Fruit fly (Drosophila melanogaster) whole organism, prepupa: ENCODE data around the gene Npc2h.

Experiments
- Blimp-1 ChIP-seq: fragments of 200-800 bp; sonication (Bioruptor generic); optimal IDR thresholded peaks from 3 replicates; lab custom pipeline; 2017; ENCODE audit warnings: missing biosample characterization, missing genetic modification characterization, mild to moderate bottlenecking, moderate library complexity, missing genetic modification reagents
- CG10631 ChIP-seq: fragments of 200-800 bp; sonication (Bioruptor generic); optimal IDR thresholded peaks from 2 replicates; lab custom pipeline; 2016; ENCODE audit warnings: missing biosample characterization, missing genetic modification characterization
- CG10669 ChIP-seq: fragments of 200-800 bp; sonication (Bioruptor generic); optimal IDR thresholded peaks from 3 replicates; lab custom pipeline; 2018; ENCODE audit warnings: missing biosample characterization, mild to moderate bottlenecking, missing genetic modification characterization, moderate library complexity
- CG11294 ChIP-seq: fragments of 200-800 bp; sonication (Bioruptor generic); IDR thresholded peaks from 2 replicates; pipeline ENCODE4 v1.3.6; 2022; ENCODE audit warnings: missing biosample characterization, missing genetic modification characterization
- CG11762 ChIP-seq: fragments of 200-800 bp; sonication (Bioruptor generic); optimal IDR thresholded peaks from 3 replicates; lab custom pipeline; 2016; ENCODE audit warnings: missing biosample characterization, missing genetic modification characterization; ENCODE audit not compliant: insufficient read depth
- CG11902 ChIP-seq: fragments of 200-800 bp; sonication (Bioruptor generic); optimal IDR thresholded peaks from 3 replicates; lab custom pipeline; 2016; ENCODE audit warnings: missing biosample characterization, missing genetic modification characterization
- CG15336 ChIP-seq: fragments of 200-800 bp; sonication (Bioruptor generic); IDR thresholded peaks from 2 replicates; pipeline ENCODE4 v1.3.6; 2022; ENCODE audit warnings: missing biosample characterization, missing genetic modification characterization
- CG1621 ChIP-seq: fragments of 200-800 bp; sonication (Bioruptor generic); optimal IDR thresholded peaks from 3 replicates; lab custom pipeline; 2018; ENCODE audit warnings: missing biosample characterization, mild to moderate bottlenecking, missing genetic modification characterization
- CG16779 ChIP-seq: fragments of 200-800 bp; sonication (Bioruptor generic); optimal IDR thresholded peaks from 3 replicates; lab custom pipeline; 2017; ENCODE audit warnings: missing biosample characterization, mild to moderate bottlenecking, missing genetic modification characterization
- CG3032 ChIP-seq: fragments of 200-800 bp; optimal IDR thresholded peaks from 2 replicates; lab custom pipeline; 2019; ENCODE audit warnings: missing biosample characterization, mild to moderate bottlenecking, missing genetic modification characterization, moderate library complexity
- CG31627 ChIP-seq: fragments of 200-800 bp; sonication (Bioruptor generic); optimal IDR thresholded peaks from 3 replicates; lab custom pipeline; 2016; ENCODE audit warnings: missing biosample characterization, missing genetic modification characterization
- CG32006 ChIP-seq: fragments of 200-800 bp; sonication (Bioruptor generic); optimal IDR thresholded peaks from 3 replicates; lab custom pipeline; 2017; ENCODE audit warnings: missing biosample characterization, mild to moderate bottlenecking, missing genetic modification characterization
- CG34406 ChIP-seq: fragments of 200-800 bp; sonication (Bioruptor generic); optimal IDR thresholded peaks from 3 replicates; lab custom pipeline; 2016; ENCODE audit warnings: missing biosample characterization, missing genetic modification characterization
- CG3919 ChIP-seq: fragments of 200-800 bp; sonication (Bioruptor generic); optimal IDR thresholded peaks from 3 replicates; lab custom pipeline; 2016; ENCODE audit warnings: missing biosample characterization, missing genetic modification characterization
- CG4318 ChIP-seq: fragments of 200-800 bp; sonication (Bioruptor generic); optimal IDR thresholded peaks from 3 replicates; lab custom pipeline; 2017; ENCODE audit warnings: missing biosample characterization, mild to moderate bottlenecking, missing genetic modification characterization
- CG6163 ChIP-seq: fragments of 200-800 bp; sonication (Bioruptor generic); IDR thresholded peaks from 3 replicates; pipeline ENCODE4 v1.3.6; 2022; ENCODE audit warnings: missing biosample characterization, missing genetic modification characterization
- CG6276 ChIP-seq: fragments of 200-800 bp; sonication (Bioruptor generic); optimal IDR thresholded peaks from 2 replicates; lab custom pipeline; 2017; ENCODE audit warnings: missing biosample characterization, mild to moderate bottlenecking, missing genetic modification characterization
- CG6808 ChIP-seq: fragments of 200-800 bp; sonication (Bioruptor generic); optimal IDR thresholded peaks from 3 replicates; lab custom pipeline; 2017; ENCODE audit warnings: missing biosample characterization, missing genetic modification characterization, mild to moderate bottlenecking, moderate library complexity, missing genetic modification reagents
- CG6854 ChIP-seq: fragments of 200-800 bp; sonication (Bioruptor generic); optimal IDR thresholded peaks from 2 replicates; lab custom pipeline; 2017; ENCODE audit warnings: missing biosample characterization, mild to moderate bottlenecking, missing genetic modification characterization
- CG7368 ChIP-seq: fragments of 200-800 bp; sonication (Bioruptor generic); optimal IDR thresholded peaks from 3 replicates; lab custom pipeline; 2016; ENCODE audit warnings: missing biosample characterization, missing genetic modification characterization
- CG8119 ChIP-seq: fragments of 200-800 bp; sonication (Bioruptor generic); IDR thresholded peaks from 3 replicates; pipeline ENCODE4 v1.3.6; 2022; ENCODE audit warnings: missing biosample characterization, missing genetic modification characterization
- CG8319 ChIP-seq: fragments of 200-800 bp; sonication (Bioruptor generic); optimal IDR thresholded peaks from 3 replicates; lab custom pipeline; 2016; ENCODE audit warnings: missing biosample characterization, missing genetic modification characterization
- CG9139 ChIP-seq: fragments of 200-800 bp; sonication (Bioruptor generic); optimal IDR thresholded peaks from 3 replicates; lab custom pipeline; 2017; ENCODE audit warnings: missing biosample characterization, mild to moderate bottlenecking, missing genetic modification characterization
- Eip75B ChIP-seq: fragments of 200-800 bp; sonication (Bioruptor generic); optimal IDR thresholded peaks from 3 replicates; lab custom pipeline; 2016; ENCODE audit warnings: missing biosample characterization, missing genetic modification characterization
- Eip78C ChIP-seq: fragments of 200-800 bp; sonication (Bioruptor generic); peaks from one replicate; lab custom pipeline; 2016; ENCODE audit warnings: missing biosample characterization, missing genetic modification characterization
- Eip93F ChIP-seq: fragments of 200-800 bp; sonication (Bioruptor generic); optimal IDR thresholded peaks from 2 replicates; lab custom pipeline; 2016; ENCODE audit warnings: missing biosample characterization, mild to moderate bottlenecking, missing genetic modification characterization
- Ets21C ChIP-seq: fragments of 200-800 bp; sonication (Bioruptor generic); optimal IDR thresholded peaks from 3 replicates; lab custom pipeline; 2016; ENCODE audit warnings: missing biosample characterization, missing genetic modification characterization
- Gug ChIP-seq: fragments of 200-800 bp; sonication (Bioruptor generic); IDR thresholded peaks from 2 replicates; pipeline ENCODE4 v1.3.6; 2022; ENCODE audit warnings: missing biosample characterization, missing genetic modification characterization
- Hr38 ChIP-seq: sonication (Bioruptor generic); optimal IDR thresholded peaks from 2 replicates; lab custom pipeline; 2016; ENCODE audit warnings: missing biosample characterization, missing genetic modification characterization
- Hr39 ChIP-seq: fragments of 200-800 bp; sonication (Bioruptor generic); optimal IDR thresholded peaks from 2 replicates; lab custom pipeline; 2016; ENCODE audit warnings: missing biosample characterization, missing genetic modification characterization
- Hr4 ChIP-seq: fragments of 200-800 bp; sonication (Bioruptor generic); optimal IDR thresholded peaks from 3 replicates; lab custom pipeline; 2016; ENCODE audit warnings: missing biosample characterization, missing genetic modification characterization
- Met ChIP-seq: fragments of 200-800 bp; sonication (Bioruptor generic); optimal IDR thresholded peaks from 3 replicates; lab custom pipeline; 2016; ENCODE audit warnings: missing biosample characterization, missing genetic modification characterization
- Smox ChIP-seq: fragments of 200-800 bp; sonication (Bioruptor generic); optimal IDR thresholded peaks from 3 replicates; lab custom pipeline; 2016; ENCODE audit warnings: missing biosample characterization, missing genetic modification characterization
- Sox102F ChIP-seq: fragments of 200-800 bp; sonication (Bioruptor generic); optimal IDR thresholded peaks from 2 replicates; lab custom pipeline; 2016; ENCODE audit warnings: missing biosample characterization, mild to moderate bottlenecking, missing genetic modification characterization
- Sox15 ChIP-seq: fragments of 200-800 bp; sonication (Bioruptor generic); optimal IDR thresholded peaks from 3 replicates; lab custom pipeline; 2016; ENCODE audit warnings: missing biosample characterization, missing genetic modification characterization
- achi ChIP-seq: fragments of 200-800 bp; sonication (Bioruptor generic); optimal IDR thresholded peaks from 3 replicates; lab custom pipeline; 2016; ENCODE audit warnings: missing biosample characterization, missing genetic modification characterization
- acj6 ChIP-seq: fragments of 200-800 bp; sonication (Bioruptor generic); optimal IDR thresholded peaks from 3 replicates; lab custom pipeline; 2016; ENCODE audit warnings: missing biosample characterization, missing genetic modification characterization
- cyc ChIP-seq: fragments of 200-800 bp; sonication (Bioruptor generic); optimal IDR thresholded peaks from 3 replicates; lab custom pipeline; 2016; ENCODE audit warnings: missing biosample characterization, missing genetic modification characterization
- dac ChIP-seq: fragments of 200-800 bp; sonication (Bioruptor generic); optimal IDR thresholded peaks from 2 replicates; lab custom pipeline; 2017; ENCODE audit warnings: missing biosample characterization, mild to moderate bottlenecking, missing genetic modification characterization
- dsx ChIP-seq: fragments of 200-800 bp; optimal IDR thresholded peaks from 3 replicates; lab custom pipeline; 2019; ENCODE audit warnings: missing biosample characterization, mild to moderate bottlenecking, missing genetic modification characterization, moderate library complexity; ENCODE audit not compliant: poor library complexity, severe bottlenecking
- eg ChIP-seq: fragments of 200-800 bp; sonication (Bioruptor generic); IDR thresholded peaks from 3 replicates; pipeline ENCODE4 v1.3.6; 2022; ENCODE audit warnings: missing biosample characterization, missing genetic modification characterization
- esn ChIP-seq: fragments of 200-800 bp; sonication (Bioruptor generic); optimal IDR thresholded peaks from 2 replicates; lab custom pipeline; 2016; ENCODE audit warnings: missing biosample characterization, mild to moderate bottlenecking, missing genetic modification characterization, moderate library complexity
- fd59A ChIP-seq: fragments of 200-800 bp; sonication (Bioruptor generic); optimal IDR thresholded peaks from 2 replicates; lab custom pipeline; 2017; ENCODE audit warnings: missing biosample characterization, mild to moderate bottlenecking, missing genetic modification characterization, missing genetic modification reagents
- fd85E ChIP-seq: fragments of 200-800 bp; sonication (Bioruptor generic); optimal IDR thresholded peaks from 3 replicates; lab custom pipeline; 2016; ENCODE audit warnings: missing biosample characterization, missing genetic modification characterization
- fkh ChIP-seq: fragments of 200-800 bp; sonication (Bioruptor generic); optimal IDR thresholded peaks from 3 replicates; lab custom pipeline; 2017; ENCODE audit warnings: missing biosample characterization, mild to moderate bottlenecking, missing genetic modification characterization, moderate library complexity
- lz ChIP-seq: fragments of 200-800 bp; sonication (Bioruptor generic); optimal IDR thresholded peaks from 3 replicates; lab custom pipeline; 2016; ENCODE audit warnings: missing biosample characterization, missing genetic modification characterization
- net ChIP-seq: fragments of 200-800 bp; sonication (Bioruptor generic); optimal IDR thresholded peaks from 3 replicates; lab custom pipeline; 2016; ENCODE audit warnings: missing biosample characterization, missing genetic modification characterization
- pdm3 ChIP-seq: fragments of 200-800 bp; sonication (Bioruptor generic); optimal IDR thresholded peaks from 3 replicates; lab custom pipeline; 2016; ENCODE audit warnings: missing biosample characterization, missing genetic modification characterization
- spab ChIP-seq: fragments of 200-800 bp; sonication (Bioruptor generic); optimal IDR thresholded peaks from 2 replicates; lab custom pipeline; 2017; ENCODE audit warnings: missing biosample characterization, mild to moderate bottlenecking, missing genetic modification characterization, missing genetic modification reagents
- svp ChIP-seq: fragments of 200-800 bp; sonication (Bioruptor generic); peaks from one replicate; lab custom pipeline; 2016; ENCODE audit warnings: missing biosample characterization, missing genetic modification characterization
- topi ChIP-seq: fragments of 200-800 bp; sonication (Bioruptor generic); optimal IDR thresholded peaks from 3 replicates; lab custom pipeline; 2016; ENCODE audit warnings: missing biosample characterization, missing genetic modification characterization
- vri ChIP-seq: fragments of 200-800 bp; sonication (Bioruptor generic); optimal IDR thresholded peaks from 3 replicates; lab custom pipeline; 2016; ENCODE audit warnings: missing biosample characterization, mild to moderate bottlenecking, missing genetic modification characterization

Gene Npc2h

dm6 chr3R:30781661-30782120, 35.6 kb upstream of the Npc2h start:
- TF ChIP-seq acj6 (GFP tag; lab: Kevin White, UChicago) (peak; percentile 93), CG11294 (GFP tag; lab: Robert Waterston, UW) (peak; percentile 94), Smox (peak; percentile 84), eg (GFP tag; lab: Robert Waterston, UW) (peak; percentile 97), fd85E (peak; percentile 75), Blimp-1 (peak; percentile 42), CG6163 (GFP tag; lab: Robert Waterston, UW) (peak; percentile 97), CG10631 (GFP tag; lab: Kevin White, UChicago) (peak; percentile 95), pdm3 (GFP tag; lab: Kevin White, UChicago) (peak; percentile 94), Hr4 (peak; percentile 94), CG3919 (peak; percentile 93), CG8319 (GFP tag; lab: Kevin White, UChicago) (peak; percentile 82), CG11902 (GFP tag; lab: Kevin White, UChicago) (peak; percentile 82), Met (peak; percentile 72), CG32006 (GFP tag; lab: Kevin White, UChicago) (peak; percentile 96), svp (GFP tag; lab: Kevin White, UChicago) (peak; percentile 97), esn (GFP tag; lab: Kevin White, UChicago) (peak; percentile 89), net (peak; percentile 90), achi (GFP tag; lab: Kevin White, UChicago) (peak; percentile 93), Sox15 (peak; percentile 84), CG3032 (tag; lab: Kevin White, UChicago) (peak; percentile 94), cyc (GFP tag; lab: Kevin White, UChicago) (peak; percentile 91), CG9139 (GFP tag; lab: Kevin White, UChicago) (peak; percentile 92), Eip78C (peak; percentile 96), Gug (GFP tag; lab: Robert Waterston, UW) (peak; percentile 96), Eip75B (GFP tag; lab: Kevin White, UChicago) (peak; percentile 87), CG16779 (tag; lab: Kevin White, UChicago) (peak; percentile 81), Ets21C (peak; percentile 74), spab (GFP tag; lab: Kevin White, UChicago) (peak; percentile 91), fd59A (GFP tag; lab: Kevin White, UChicago) (peak; percentile 94), Sox102F (GFP tag; lab: Kevin White, UChicago) (peak; percentile 82), CG6808 (peak; percentile 91), dac (GFP tag; lab: Kevin White, UChicago) (peak; percentile 80), CG31627 (GFP tag; lab: Kevin White, UChicago) (peak; percentile 87), CG8119 (GFP tag; lab: Robert Waterston, UW) (peak; percentile 95), CG34406 (GFP tag; lab: Kevin White, UChicago) (peak; percentile 84), vri (peak; percentile 53), topi (GFP tag; lab: Kevin White, UChicago) (peak; percentile 86), CG4318 (GFP tag; lab: Kevin White, UChicago) (peak; percentile 85), Eip93F (no peak), Hr38 (peak; percentile 69), CG1621 (tag; lab: Kevin White, UChicago) (peak; percentile 94), CG6854 (GFP tag; lab: Kevin White, UChicago) (peak; percentile 36), CG7368 (GFP tag; lab: Kevin White, UChicago) (peak; percentile 83), CG10669 (GFP tag; lab: Kevin White, UChicago) (peak; percentile 94), CG6276 (GFP tag; lab: Kevin White, UChicago) (peak; percentile 90), dsx (GFP tag; lab: Kevin White, UChicago) (peak; percentile 93), Hr39 (GFP tag; lab: Kevin White, UChicago) (peak; percentile 90), fkh (GFP tag; lab: Kevin White, UChicago) (peak; percentile 96), lz (GFP tag; lab: Kevin White, UChicago) (peak; percentile 85), CG15336 (GFP tag; lab: Robert Waterston, UW) (peak; percentile 95), CG11762 (GFP tag; lab: Kevin White, UChicago) (peak; percentile 86)
